Fruit fly (Drosophila melanogaster) whole organism, embryonic: ENCODE data around the gene Crtc.

Source experiments
- B-H2 ChIP-seq: fragments of 200-800 bp; sonication (Bioruptor generic); optimal IDR thresholded peaks from 2 replicates; lab custom pipeline; 2018; ENCODE audit warnings: missing biosample characterization, mild to moderate bottlenecking, missing genetic modification characterization
- CG10979 ChIP-seq: fragments of 200-800 bp; sonication (Bioruptor generic); optimal IDR thresholded peaks from 2 replicates; lab custom pipeline; 2018; ENCODE audit warnings: missing biosample characterization, mild to moderate bottlenecking, missing genetic modification characterization, moderate library complexity
- CG14860 ChIP-seq: fragments of 200-800 bp; sonication (Bioruptor generic); IDR thresholded peaks from 3 replicates; pipeline ENCODE4 v1.3.6; 2022; ENCODE audit warnings: missing biosample characterization, missing genetic modification characterization; ENCODE audit not compliant: partially characterized antibody
- CG15269 ChIP-seq: fragments of 200-800 bp; sonication (Bioruptor generic); optimal IDR thresholded peaks from 2 replicates; lab custom pipeline; 2018; ENCODE audit warnings: missing biosample characterization, mild to moderate bottlenecking, missing genetic modification characterization, moderate library complexity
- CG17568 ChIP-seq: fragments of 200-800 bp; sonication (Bioruptor generic); optimal IDR thresholded peaks from 2 replicates; lab custom pipeline; 2018; ENCODE audit warnings: missing biosample characterization, mild to moderate bottlenecking, missing genetic modification characterization, moderate library complexity
- CG2678 ChIP-seq: fragments of 200-800 bp; sonication (Bioruptor generic); optimal IDR thresholded peaks from 3 replicates; lab custom pipeline; 2019; ENCODE audit warnings: missing biosample characterization, mild to moderate bottlenecking, missing genetic modification characterization, moderate library complexity
- CG2889 ChIP-seq: fragments of 200-800 bp; sonication (Bioruptor generic); IDR thresholded peaks from 3 replicates; pipeline ENCODE4 v1.3.6; 2022; ENCODE audit warnings: missing biosample characterization, missing genetic modification characterization
- CG32532 ChIP-seq: fragments of 200-800 bp; sonication (Bioruptor generic); IDR thresholded peaks from 2 replicates; pipeline ENCODE4 v1.3.6; 2022; ENCODE audit warnings: missing biosample characterization, missing genetic modification characterization
- CG32772 ChIP-seq: fragments of 200-800 bp; sonication (Bioruptor generic); IDR thresholded peaks from 2 replicates; pipeline ENCODE4 v1.3.6; 2022; ENCODE audit warnings: missing biosample characterization, missing genetic modification characterization
- CG34422 ChIP-seq: fragments of 200-800 bp; sonication (Bioruptor generic); IDR thresholded peaks from 3 replicates; pipeline ENCODE4 v1.3.6; 2022; ENCODE audit warnings: missing biosample characterization, missing genetic modification characterization
- CG42726 ChIP-seq: fragments of 200-800 bp; sonication (Bioruptor generic); IDR thresholded peaks from 2 replicates; pipeline ENCODE4 v1.3.6; 2022; ENCODE audit warnings: missing biosample characterization, missing genetic modification characterization; ENCODE audit not compliant: partially characterized antibody
- CG7839 ChIP-seq: fragments of 200-800 bp; sonication (Bioruptor generic); optimal IDR thresholded peaks from 3 replicates; lab custom pipeline; 2018; ENCODE audit warnings: missing biosample characterization, mild to moderate bottlenecking, missing genetic modification characterization, moderate library complexity
- CG7987 ChIP-seq: fragments of 200-800 bp; sonication (Bioruptor generic); optimal IDR thresholded peaks from 2 replicates; lab custom pipeline; 2018; ENCODE audit warnings: missing biosample characterization, mild to moderate bottlenecking, missing genetic modification characterization, moderate library complexity
- CG8478 ChIP-seq: fragments of >200 bp; optimal IDR thresholded peaks from 2 replicates; lab custom pipeline; 2018
- CG9797 ChIP-seq: fragments of 200-800 bp; sonication (Bioruptor generic); optimal IDR thresholded peaks from 3 replicates; lab custom pipeline; 2018; ENCODE audit warnings: missing biosample characterization, mild to moderate bottlenecking, missing genetic modification characterization
- CG9932 ChIP-seq: fragments of 200-800 bp; sonication (Bioruptor generic); IDR thresholded peaks from 2 replicates; pipeline ENCODE4 v1.3.6; 2022; ENCODE audit warnings: missing biosample characterization, missing genetic modification characterization
- D19B ChIP-seq: fragments of 200-800 bp; sonication (Bioruptor generic); optimal IDR thresholded peaks from 2 replicates; lab custom pipeline; 2017; ENCODE audit warnings: missing biosample characterization, mild to moderate bottlenecking, missing genetic modification characterization
- Elba2 ChIP-seq: fragments of 200-800 bp; sonication (Bioruptor generic); optimal IDR thresholded peaks from 3 replicates; lab custom pipeline; 2016; ENCODE audit warnings: missing biosample characterization, missing genetic modification characterization
- HLHmδ ChIP-seq: fragments of 200-800 bp; sonication (Bioruptor generic); optimal IDR thresholded peaks from 2 replicates; lab custom pipeline; 2018; ENCODE audit warnings: missing biosample characterization, mild to moderate bottlenecking, missing genetic modification characterization, moderate library complexity
- Max ChIP-seq: fragments of 200-800 bp; sonication (Bioruptor generic); optimal IDR thresholded peaks from 2 replicates; lab custom pipeline; 2016; ENCODE audit warnings: missing biosample characterization, mild to moderate bottlenecking, missing genetic modification characterization
- Opbp ChIP-seq: fragments of 200-800 bp; sonication (Bioruptor generic); IDR thresholded peaks from 3 replicates; pipeline ENCODE4 v1.3.6; 2022; ENCODE audit warnings: missing biosample characterization, missing genetic modification characterization; ENCODE audit not compliant: partially characterized antibody
- Optix ChIP-seq: fragments of 200-800 bp; sonication (Bioruptor generic); IDR thresholded peaks from 3 replicates; pipeline ENCODE4 v1.3.6; 2022; ENCODE audit warnings: missing biosample characterization, missing genetic modification characterization
- TFAM ChIP-seq: fragments of 200-800 bp; sonication (Bioruptor generic); optimal IDR thresholded peaks from 2 replicates; lab custom pipeline; 2017; ENCODE audit warnings: missing biosample characterization, missing genetic modification characterization, inconsistent platforms
- ap ChIP-seq: fragments of 200-800 bp; sonication (Bioruptor generic); IDR thresholded peaks from 2 replicates; pipeline ENCODE4 v1.3.6; 2022; ENCODE audit warnings: missing biosample characterization, missing genetic modification characterization
- bab2 ChIP-seq: fragments of 200-800 bp; sonication (Bioruptor generic); optimal IDR thresholded peaks from 2 replicates; lab custom pipeline; 2016; ENCODE audit warnings: missing biosample characterization, missing genetic modification characterization
- caup ChIP-seq: fragments of 200-800 bp; sonication (Bioruptor generic); optimal IDR thresholded peaks from 3 replicates; lab custom pipeline; 2017; ENCODE audit warnings: missing biosample characterization, mild to moderate bottlenecking, missing genetic modification characterization, moderate library complexity; ENCODE audit not compliant: severe bottlenecking
- chif ChIP-seq, 2 experiments: fragments of 200-800 bp; sonication (Bioruptor generic); optimal IDR thresholded peaks; 3 replicates each; lab custom pipeline; 2016; ENCODE audit warnings: missing biosample characterization in 2 of 2, missing genetic modification characterization in 2 of 2
- crc ChIP-seq: fragments of 200-800 bp; sonication (Bioruptor generic); optimal IDR thresholded peaks from 2 replicates; lab custom pipeline; 2016; ENCODE audit warnings: missing biosample characterization, missing genetic modification characterization
- dimm ChIP-seq: fragments of 200-800 bp; sonication (Bioruptor generic); IDR thresholded peaks from 2 replicates; pipeline ENCODE4 v1.3.6; 2022; ENCODE audit warnings: missing biosample characterization, missing genetic modification characterization
- emc ChIP-seq: fragments of 200-800 bp; sonication (Bioruptor generic); optimal IDR thresholded peaks from 2 replicates; lab custom pipeline; 2016; ENCODE audit warnings: missing biosample characterization, missing genetic modification characterization
- en ChIP-seq: fragments of 200-800 bp; sonication (Bioruptor generic); optimal IDR thresholded peaks from 2 replicates; lab custom pipeline; 2016; ENCODE audit warnings: missing biosample characterization, missing genetic modification characterization
- eve ChIP-seq, 2 experiments: fragments of >200 bp; optimal IDR thresholded peaks; 2 replicates each; lab custom pipeline; 2017; ENCODE audit warnings: missing biosample characterization in 2 of 2, missing genetic modification characterization in 2 of 2
- fd64A ChIP-seq: fragments of 200-800 bp; sonication (Bioruptor generic); optimal IDR thresholded peaks from 3 replicates; lab custom pipeline; 2018; ENCODE audit warnings: missing biosample characterization, mild to moderate bottlenecking, missing genetic modification characterization
- gsb ChIP-seq: fragments of 200-800 bp; sonication (Bioruptor generic); IDR thresholded peaks from 2 replicates; pipeline ENCODE4 v1.3.6; 2022; ENCODE audit warnings: missing biosample characterization, missing genetic modification characterization
- hth ChIP-seq: fragments of >200 bp; optimal IDR thresholded peaks from 2 replicates; lab custom pipeline; 2017; ENCODE audit warnings: inconsistent platforms
- insv ChIP-seq, 2 experiments: fragments of 200-800 bp; sonication (Bioruptor generic); optimal IDR thresholded peaks; 3 replicates each; lab custom pipeline; 2016 to 2018; ENCODE audit warnings: missing biosample characterization in 2 of 2, missing genetic modification characterization in 2 of 2
- lbe ChIP-seq: fragments of 200-800 bp; sonication (Bioruptor generic); optimal IDR thresholded peaks from 2 replicates; lab custom pipeline; 2016; ENCODE audit warnings: missing biosample characterization, mild to moderate bottlenecking, missing genetic modification characterization
- lov ChIP-seq, 2 experiments: fragments of 200-800 bp in 1 of 2; fragments of >200 bp in 1 of 2; sonication (Bioruptor generic) in 1 of 2; IDR thresholded peaks in 1 of 2; optimal IDR thresholded peaks in 1 of 2; 2 replicates in 1 of 2; 3 replicates in 1 of 2; pipeline versions ENCODE4 v1.3.6 to Lab custom; 2017 to 2022; ENCODE audit warnings: missing biosample characterization in 1 of 2, missing genetic modification characterization in 1 of 2
- maf-S ChIP-seq: fragments of 200-800 bp; sonication (Bioruptor generic); optimal IDR thresholded peaks from 2 replicates; lab custom pipeline; 2016; ENCODE audit warnings: missing biosample characterization, missing genetic modification characterization
- odd ChIP-seq: fragments of 200-800 bp; sonication (Bioruptor generic); optimal IDR thresholded peaks from 2 replicates; lab custom pipeline; 2017; ENCODE audit warnings: missing biosample characterization, mild to moderate bottlenecking, missing genetic modification characterization
- phol ChIP-seq: fragments of 200-800 bp; sonication (Bioruptor generic); optimal IDR thresholded peaks from 3 replicates; lab custom pipeline; 2018; ENCODE audit warnings: missing biosample characterization, mild to moderate bottlenecking, missing genetic modification characterization, moderate library complexity
- ranshi ChIP-seq: fragments of 200-800 bp; sonication (Bioruptor generic); IDR thresholded peaks from 2 replicates; pipeline ENCODE4 v1.3.6; 2022; ENCODE audit warnings: missing biosample characterization, missing genetic modification characterization
- seq ChIP-seq: fragments of 200-800 bp; sonication (Bioruptor generic); IDR thresholded peaks from 2 replicates; pipeline ENCODE4 v1.3.6; 2022; ENCODE audit warnings: missing biosample characterization, missing genetic modification characterization
- stwl ChIP-seq: fragments of 200-800 bp; sonication (Bioruptor generic); optimal IDR thresholded peaks from 3 replicates; lab custom pipeline; 2018; ENCODE audit warnings: missing biosample characterization, mild to moderate bottlenecking, missing genetic modification characterization, moderate library complexity
- tio ChIP-seq: fragments of 200-800 bp; sonication (Bioruptor generic); optimal IDR thresholded peaks from 2 replicates; lab custom pipeline; 2017; ENCODE audit warnings: missing biosample characterization, missing genetic modification characterization, inconsistent platforms
- toy ChIP-seq: fragments of 200-800 bp; sonication (Bioruptor generic); IDR thresholded peaks from 2 replicates; pipeline ENCODE4 v1.3.6; 2022; ENCODE audit warnings: missing biosample characterization, missing genetic modification characterization
- trh ChIP-seq: fragments of 200-800 bp; sonication (Bioruptor generic); optimal IDR thresholded peaks from 2 replicates; lab custom pipeline; 2016; ENCODE audit warnings: missing biosample characterization, missing genetic modification characterization
- unpg ChIP-seq: fragments of 200-800 bp; sonication (Bioruptor generic); optimal IDR thresholded peaks from 3 replicates; lab custom pipeline; 2018; ENCODE audit warnings: missing biosample characterization, mild to moderate bottlenecking, missing genetic modification characterization, moderate library complexity
- wek ChIP-seq: fragments of 200-800 bp; sonication (Bioruptor generic); optimal IDR thresholded peaks from 3 replicates; lab custom pipeline; 2018; ENCODE audit warnings: missing biosample characterization, mild to moderate bottlenecking, missing genetic modification characterization, moderate library complexity
- wor ChIP-seq: fragments of 200-800 bp; sonication (Bioruptor generic); IDR thresholded peaks from 2 replicates; pipeline ENCODE4 v1.3.6; 2022; ENCODE audit warnings: missing biosample characterization, missing genetic modification characterization

Crtc gene

DNA sequence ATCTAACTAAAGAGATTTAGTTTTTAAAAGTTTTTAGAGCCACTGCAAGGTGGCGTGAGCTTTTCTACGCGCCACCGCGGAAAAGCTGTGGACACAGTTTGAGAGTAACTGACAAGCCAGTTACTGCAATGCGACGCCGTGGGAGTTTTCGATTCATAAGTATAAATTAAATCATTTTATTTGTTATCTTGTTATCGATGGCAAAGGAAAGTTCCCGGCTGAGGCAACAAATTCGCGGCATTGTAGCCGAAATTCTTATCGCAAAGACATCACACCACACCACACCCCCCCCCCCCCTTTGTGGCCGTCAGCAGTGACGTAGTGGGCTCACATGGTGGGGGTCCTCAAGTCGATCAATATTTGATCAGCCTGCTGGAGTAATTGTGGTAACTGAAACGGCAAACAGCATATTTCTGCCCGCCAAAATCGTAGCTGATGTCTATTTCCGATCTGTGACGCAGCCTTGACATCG is 13.2 kb downstream of the Crtc start (continued):
- TF ChIP-seq CG7839 (tag; lab: Kevin White, UChicago) = peak; percentile 6
- TF ChIP-seq stwl (tag; lab: Kevin White, UChicago) = no peak
- TF ChIP-seq CG9797 (GFP tag; lab: Kevin White, UChicago) = no peak
- no peak for TF ChIP-seq eve (GFP tag; optimal IDR thresholded peaks at IDR 0.05; lab: Kevin White, UChicago)
- TF ChIP-seq CG17568 (GFP tag; lab: Kevin White, UChicago) = peak; percentile 36
- peak; percentile 76 for TF ChIP-seq fd64A (GFP tag; lab: Kevin White, UChicago)
- no peak for TF ChIP-seq Max (GFP tag; lab: Kevin White, UChicago)
- TF ChIP-seq CG32532 = peak; percentile 42
- TF ChIP-seq phol (tag; lab: Kevin White, UChicago) = no peak
- TF ChIP-seq TFAM = no peak
- TF ChIP-seq D19B (GFP tag; lab: Kevin White, UChicago) = peak; percentile 8
- TF ChIP-seq emc (GFP tag; lab: Kevin White, UChicago) = no peak
- no peak for TF ChIP-seq lov (optimal IDR thresholded peaks at IDR 0.05; lab: Kevin White, UChicago)
- TF ChIP-seq lov (GFP tag; IDR thresholded peaks at IDR 0.05; lab: Robert Waterston, UW) = 0 out of 3 replicates have a peak, but pooled peaks have one; percentile 18
- TF ChIP-seq ranshi (GFP tag; lab: Robert Waterston, UW) = no peak; the same call in 1 of the 2 replicates
- no peak for TF ChIP-seq insv (GFP tag; optimal IDR thresholded peaks at IDR 0.05; lab: Kevin White, UChicago)
- TF ChIP-seq gsb (GFP tag; lab: Robert Waterston, UW) = no peak
- TF ChIP-seq Optix = peak; percentile 32; the same call in 1 of the 3 replicates
- TF ChIP-seq CG7987 (GFP tag; lab: Kevin White, UChicago) = peak; percentile 60
- no peak for TF ChIP-seq crc (GFP tag; lab: Kevin White, UChicago)
- TF ChIP-seq chif (GFP tag; optimal IDR thresholded peaks at IDR 0.05; lab: Kevin White, UChicago) = no peak
- no peak for TF ChIP-seq CG42726 (GFP tag; lab: Robert Waterston, UW)
- TF ChIP-seq wor = no peak
- no peak for TF ChIP-seq HLHmδ (GFP tag; lab: Kevin White, UChicago)
- no peak for TF ChIP-seq Elba2 (GFP tag; lab: Kevin White, UChicago)
- TF ChIP-seq en (GFP tag; lab: Kevin White, UChicago) = no peak
- peak; percentile 64 for TF ChIP-seq odd
- no peak for TF ChIP-seq Opbp (GFP tag; lab: Robert Waterston, UW)
- TF ChIP-seq CG14860 (GFP tag; lab: Robert Waterston, UW) = peak; percentile 48; the same call in 2 of the 3 replicates
- no peak for TF ChIP-seq CG10979
- no peak for TF ChIP-seq tio (GFP tag; lab: Kevin White, UChicago)
- TF ChIP-seq CG8478 (lab: Kevin White, UChicago) = no peak
- peak; percentile 35; the same call in 1 of the 2 replicates for TF ChIP-seq CG9932
- peak; percentile 60 for TF ChIP-seq CG2678
- TF ChIP-seq CG32772 (GFP tag; lab: Robert Waterston, UW) = no peak
- TF ChIP-seq CG15269 (tag; lab: Kevin White, UChicago) = peak; percentile 24
- TF ChIP-seq ap (GFP tag; lab: Robert Waterston, UW) = no peak
- no peak for TF ChIP-seq dimm (GFP tag; lab: Robert Waterston, UW)
- TF ChIP-seq lbe (GFP tag; lab: Kevin White, UChicago) = no peak
- peak; percentile 54; the same call in 1 of the 2 replicates for TF ChIP-seq seq (GFP tag; lab: Robert Waterston, UW)
- peak; percentile 82 for TF ChIP-seq caup (GFP tag; lab: Kevin White, UChicago)
- TF ChIP-seq hth (lab: Kevin White, UChicago) = no peak
- TF ChIP-seq toy (GFP tag; lab: Robert Waterston, UW) = no peak
- TF ChIP-seq unpg (GFP tag; lab: Kevin White, UChicago) = peak; percentile 7
- 0 out of 3 replicates have a peak, but pooled peaks have one; percentile 20 for TF ChIP-seq CG2889
- peak; percentile 2 for TF ChIP-seq bab2 (GFP tag; lab: Kevin White, UChicago)
- peak; percentile 43; the same call in 1 of the 3 replicates for TF ChIP-seq CG34422
- TF ChIP-seq maf-S (GFP tag; lab: Kevin White, UChicago) = no peak
- TF ChIP-seq trh (GFP tag; lab: Kevin White, UChicago) = no peak
- peak; percentile 44 for TF ChIP-seq B-H2 (GFP tag; lab: Kevin White, UChicago)
- peak; percentile 34 for TF ChIP-seq wek (GFP tag; lab: Kevin White, UChicago)
